Worm (Caenorhabditis elegans): ENCODE data around the gene gst-8.
A peak's percentile ranks its signal among the peaks of the same experiment; 100 is the strongest.

gst-8 gene

DNA sequence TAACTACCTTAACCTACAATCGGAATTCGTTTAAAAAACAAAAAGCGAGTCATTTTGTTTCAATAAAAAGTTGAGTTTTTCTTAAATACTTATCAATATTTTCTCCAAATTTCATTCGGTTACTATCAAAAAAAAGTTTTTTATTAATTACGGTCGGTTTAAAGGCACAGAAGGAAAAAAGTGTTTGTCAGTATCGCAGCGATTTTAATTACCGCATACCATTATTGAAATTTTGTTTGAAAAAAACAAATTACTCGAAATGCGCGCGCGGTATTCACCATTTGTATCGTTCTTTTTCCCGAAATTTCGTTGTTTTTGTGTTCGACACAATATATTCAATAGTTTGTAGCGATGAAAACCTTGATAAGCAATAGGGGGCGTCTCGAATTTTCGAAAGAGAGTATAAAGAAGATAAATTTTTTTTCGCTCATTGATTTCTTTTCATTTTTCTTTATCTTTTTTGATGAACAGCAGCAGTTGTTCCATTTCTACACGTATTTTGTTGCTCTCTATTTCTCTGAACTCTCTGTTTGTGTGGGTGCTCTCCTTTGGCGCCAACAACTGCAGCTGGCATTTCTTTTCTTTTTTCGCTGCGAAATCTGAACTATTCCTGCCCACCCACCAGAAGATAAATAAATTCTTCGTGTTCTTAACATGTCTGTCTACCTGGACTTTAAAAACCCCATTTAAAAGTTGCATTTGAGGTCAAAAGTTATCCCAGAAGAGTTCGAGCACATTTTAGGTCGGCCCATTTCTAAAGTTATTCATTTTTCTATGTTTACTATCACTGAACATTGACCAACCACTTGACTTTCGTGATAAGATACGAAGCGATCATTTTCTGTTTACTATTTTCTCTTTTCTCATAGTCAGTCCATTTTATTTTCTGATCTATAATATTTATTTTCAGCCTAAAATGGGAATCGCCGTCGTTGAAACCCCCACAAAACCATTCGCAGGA, 5.3 kb downstream of the gst-8 start, which contains the start of gene pgm-1 (continued):
- TF ChIP-seq jun-1 (tag; optimal IDR thresholded peaks at IDR 0.05), result no peak
- no peak for TF ChIP-seq fkh-4 (tag; optimal IDR thresholded peaks at IDR 0.05; ENCODE audit: borderline replicate concordance)
- no peak for TF ChIP-seq egl-27 (tag; optimal IDR thresholded peaks at IDR 0.05)
- no peak for TF ChIP-seq fos-1 (tag; optimal IDR thresholded peaks at IDR 0.05)
- TF ChIP-seq lin-35 (GFP tag; optimal IDR thresholded peaks at IDR 0.05), result peak in 1 of 2 experiments; percentile 35
- no peak for TF ChIP-seq ces-1 (GFP tag; optimal IDR thresholded peaks at IDR 0.05)
- TF ChIP-seq nhr-12 (tag; optimal IDR thresholded peaks at IDR 0.05), result no peak
- TF ChIP-seq dsc-1 (tag; optimal IDR thresholded peaks at IDR 0.05), result no peak
- TF ChIP-seq hlh-4 (tag; optimal IDR thresholded peaks at IDR 0.05), result no peak
- no peak for TF ChIP-seq lin-15B (tag; optimal IDR thresholded peaks at IDR 0.05)
- TF ChIP-seq elt-3 (tag; optimal IDR thresholded peaks at IDR 0.05), result peak in 1 of 6 experiments; percentile 46
- no peak for TF ChIP-seq isw-1 (GFP tag; IDR thresholded peaks at IDR 0.05)
- peak; percentile 14 for TF ChIP-seq unc-130 (tag; optimal IDR thresholded peaks at IDR 0.05)
- no peak for TF ChIP-seq unc-62 (GFP tag; optimal IDR thresholded peaks at IDR 0.05)
- no peak for TF ChIP-seq nhr-84 (tag; optimal IDR thresholded peaks at IDR 0.05)
- no peak for TF ChIP-seq nhr-90 (tag; optimal IDR thresholded peaks at IDR 0.05; ENCODE audit: poor library complexity)
- TF ChIP-seq snu-23 (GFP tag; optimal IDR thresholded peaks at IDR 0.05), result peak; percentile 45
- TF ChIP-seq mab-9 (GFP tag; IDR thresholded peaks at IDR 0.05), result no peak
- peak; percentile 27 for TF ChIP-seq mep-1 (tag; optimal IDR thresholded peaks at IDR 0.05)
- TF ChIP-seq Y116A8C.19 (tag; optimal IDR thresholded peaks at IDR 0.05; ENCODE audit: borderline replicate concordance), result no peak
- no peak for TF ChIP-seq zag-1 (tag; optimal IDR thresholded peaks at IDR 0.05)
- TF ChIP-seq F16B12.6 (tag; optimal IDR thresholded peaks at IDR 0.05), result no peak
- no peak for TF ChIP-seq tbx-2 (tag; optimal IDR thresholded peaks at IDR 0.05)
- no peak for TF ChIP-seq lir-3 (tag; optimal IDR thresholded peaks at IDR 0.05; ENCODE audit: poor library complexity)
- TF ChIP-seq swsn-7 (tag; optimal IDR thresholded peaks at IDR 0.05), result peak; percentile 7
- no peak for TF ChIP-seq ztf-11 (tag; optimal IDR thresholded peaks at IDR 0.05)
- TF ChIP-seq zip-4 (GFP tag; optimal IDR thresholded peaks at IDR 0.05), result no peak
- TF ChIP-seq ceh-88 (GFP tag; IDR thresholded peaks at IDR 0.05), result no peak
- TF ChIP-seq lin-14 (GFP tag; optimal IDR thresholded peaks at IDR 0.05), result peak; percentile 90
- TF ChIP-seq alr-1 (tag; optimal IDR thresholded peaks at IDR 0.05; ENCODE audit: borderline replicate concordance), result no peak
- TF ChIP-seq ceh-90 (tag; optimal IDR thresholded peaks at IDR 0.05), result no peak
- TF ChIP-seq sptf-1 (tag; optimal IDR thresholded peaks at IDR 0.05), result no peak
- TF ChIP-seq grh-1 (GFP tag; IDR thresholded peaks at IDR 0.05), result no peak

DNA sequence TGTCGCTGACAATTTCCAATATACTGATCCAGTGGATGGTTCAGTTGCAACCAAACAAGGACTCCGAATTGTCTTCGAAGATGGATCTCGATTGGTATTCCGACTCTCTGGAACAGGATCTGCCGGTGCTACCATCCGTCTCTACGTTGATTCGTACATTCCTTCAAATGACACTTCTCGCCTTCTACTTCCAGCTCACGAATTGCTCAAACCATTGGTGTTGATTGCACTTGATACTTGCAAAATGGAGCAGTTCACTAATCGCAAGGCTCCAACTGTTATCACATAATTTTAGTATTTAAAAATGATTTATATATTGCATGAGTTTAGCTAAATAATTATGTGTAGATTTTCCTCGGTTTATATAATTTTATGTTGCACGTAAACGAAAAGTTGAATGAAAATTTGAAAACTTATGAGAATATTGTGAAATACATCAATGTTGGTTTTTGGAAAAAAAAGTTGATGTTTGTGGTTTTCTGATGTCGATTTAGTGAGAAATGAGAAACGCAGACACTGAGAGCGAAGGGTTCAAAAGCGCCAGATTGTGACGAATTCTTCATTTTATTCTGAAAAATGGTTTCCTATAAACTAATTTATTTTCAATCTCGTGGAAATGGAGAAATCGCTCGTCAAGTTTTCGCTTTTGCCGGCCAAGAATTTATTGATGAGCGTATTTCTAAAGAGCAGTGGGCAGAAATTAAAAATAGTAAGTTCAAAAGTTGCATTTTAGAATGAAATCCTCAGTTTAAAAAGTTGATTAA, 7.7 kb downstream of the gst-8 start, which contains the start of gene gst-9:
Gene gst-9 (plus strand): TSS at position 574 of the 764 bp plus-strand sequence.
- TF ChIP-seq elt-2 (tag; optimal IDR thresholded peaks at IDR 0.05) (peak; percentile 63), fkh-8 (tag; optimal IDR thresholded peaks at IDR 0.05) (peak; percentile 26), dpl-1 (GFP tag; optimal IDR thresholded peaks at IDR 0.05) (peak in 1 of 3 experiments; percentile 8), nhr-19 (GFP tag; conservative IDR thresholded peaks at IDR 0.05) (peak; percentile 21; the same call in 1 of the 2 replicates), nhr-20 (tag; optimal IDR thresholded peaks at IDR 0.05) (peak; percentile 47), ama-1 (optimal IDR thresholded peaks at IDR 0.05) (peak; percentile 77), efl-1 (optimal IDR thresholded peaks at IDR 0.05) (peak; percentile 0 to 7), efl-1 (GFP tag; optimal IDR thresholded peaks at IDR 0.05 in 1 of 2) (peak in 1 of 2 experiments; percentile 55), snu-23 (GFP tag; optimal IDR thresholded peaks at IDR 0.05) (peak; percentile 38), skn-1 (tag; optimal IDR thresholded peaks at IDR 0.05) (peak; percentile 37), elt-3 (tag; optimal IDR thresholded peaks at IDR 0.05) (peak in 1 of 6 experiments; percentile 34), sptf-1 (tag; optimal IDR thresholded peaks at IDR 0.05) (no peak), nhr-85 (tag) (peak; percentile 60), swsn-7 (tag; optimal IDR thresholded peaks at IDR 0.05) (peak; percentile 7), hlh-17 (GFP tag; optimal IDR thresholded peaks at IDR 0.05; ENCODE audit: borderline replicate concordance) (no peak), aly-2 (tag; optimal IDR thresholded peaks at IDR 0.05) (peak; percentile 80), mep-1 (tag; optimal IDR thresholded peaks at IDR 0.05) (peak; percentile 38), hpl-2 (GFP tag; optimal IDR thresholded peaks at IDR 0.05) (no peak), nhr-71 (tag; optimal IDR thresholded peaks at IDR 0.05) (peak; percentile 66), blmp-1 (tag; optimal IDR thresholded peaks at IDR 0.05) (no peak), nhr-47 (tag; optimal IDR thresholded peaks at IDR 0.05) (peak; percentile 16), lin-35 (GFP tag; optimal IDR thresholded peaks at IDR 0.05) (peak in 1 of 2 experiments; percentile 34)

All from whole organism, L1 larva.